Worm (Caenorhabditis elegans) whole organism, L4 larva: ENCODE measurements around the gene cpf-2.

ENCODE experiments used
- Y105C5A.15 ChIP-seq: fragments of 200-800 bp; sonication (Bioruptor generic); IDR thresholded peaks from 2 replicates; pipeline ENCODE4 v1.3.6; 2022; ENCODE audit warnings: missing genetic modification characterization, missing compliant biosample characterization
- Y5F2A.4 ChIP-seq: fragments of 200-800 bp; sonication (Bioruptor generic); optimal IDR thresholded peaks from 2 replicates; lab custom pipeline; 2018; ENCODE audit warnings: mild to moderate bottlenecking, missing genetic modification characterization, missing compliant biosample characterization
- aly-2 ChIP-seq: sonication (generic microtip); optimal IDR thresholded peaks from 2 replicates; lab custom pipeline; 2018; ENCODE audit warnings: missing biosample characterization, missing genetic modification characterization
- ces-1 ChIP-seq: fragments of 150-350 bp; sonication (generic microtip); optimal IDR thresholded peaks from 4 replicates; lab custom pipeline; 2014; ENCODE audit warnings: missing biosample characterization, missing genetic modification reagents, missing genetic modification characterization
- dmd-9 ChIP-seq: fragments of 200-800 bp; sonication (Bioruptor generic); IDR thresholded peaks from 2 replicates; pipeline ENCODE4 v1.3.6; 2022; ENCODE audit warnings: missing genetic modification reagents, missing genetic modification characterization, missing compliant biosample characterization
- dpl-1 ChIP-seq: fragments of 150-350 bp; optimal IDR thresholded peaks from 2 replicates; lab custom pipeline; 2014; ENCODE audit warnings: missing biosample characterization, missing genetic modification reagents, missing genetic modification characterization
- lin-13 ChIP-seq: fragments of 150-350 bp; optimal IDR thresholded peaks from 2 replicates; lab custom pipeline; 2014; ENCODE audit warnings: missing biosample characterization, missing genetic modification reagents, missing genetic modification characterization
- lin-39 ChIP-seq: fragments of 150-350 bp; optimal IDR thresholded peaks from 2 replicates; lab custom pipeline; 2014; ENCODE audit warnings: missing biosample characterization, missing genetic modification reagents, missing genetic modification characterization
- mdl-1 ChIP-seq, 2 experiments: fragments of 150-350 bp in 1 of 2; sonication (generic microtip) in 1 of 2; optimal IDR thresholded peaks; 2 replicates each; lab custom pipeline; 2014 to 2017; ENCODE audit warnings: missing biosample characterization in 2 of 2, missing genetic modification characterization in 2 of 2
- mep-1 ChIP-seq: fragments of 150-350 bp; sonication (generic microtip); optimal IDR thresholded peaks from 3 replicates; lab custom pipeline; 2014; ENCODE audit warnings: missing biosample characterization, missing genetic modification characterization
- nhr-11 ChIP-seq: fragments of 150-350 bp; optimal IDR thresholded peaks from 2 replicates; lab custom pipeline; 2014; ENCODE audit warnings: missing biosample characterization, missing genetic modification characterization
- php-3 ChIP-seq: fragments of 200-800 bp; sonication (Bioruptor generic); IDR thresholded peaks from 2 replicates; pipeline ENCODE4 v1.3.6; 2022; ENCODE audit warnings: missing genetic modification reagents, missing genetic modification characterization, missing compliant biosample characterization
- unc-62 ChIP-seq, 3 experiments: fragments of 150-350 bp in 1 of 3; sonication (generic microtip); optimal IDR thresholded peaks in 2 of 3; peaks in 1 of 3; 1 replicate in 1 of 3; 2 replicates in 2 of 3; lab custom pipeline; 2014 to 2017; ENCODE audit warnings: missing biosample characterization in 3 of 3, missing genetic modification characterization in 3 of 3, missing genetic modification reagents in 3 of 3, missing genotype in 1 of 3
- ztf-7 ChIP-seq: fragments of 150-350 bp; optimal IDR thresholded peaks from 2 replicates; lab custom pipeline; 2014; ENCODE audit warnings: missing biosample characterization, missing genetic modification characterization

DNA sequence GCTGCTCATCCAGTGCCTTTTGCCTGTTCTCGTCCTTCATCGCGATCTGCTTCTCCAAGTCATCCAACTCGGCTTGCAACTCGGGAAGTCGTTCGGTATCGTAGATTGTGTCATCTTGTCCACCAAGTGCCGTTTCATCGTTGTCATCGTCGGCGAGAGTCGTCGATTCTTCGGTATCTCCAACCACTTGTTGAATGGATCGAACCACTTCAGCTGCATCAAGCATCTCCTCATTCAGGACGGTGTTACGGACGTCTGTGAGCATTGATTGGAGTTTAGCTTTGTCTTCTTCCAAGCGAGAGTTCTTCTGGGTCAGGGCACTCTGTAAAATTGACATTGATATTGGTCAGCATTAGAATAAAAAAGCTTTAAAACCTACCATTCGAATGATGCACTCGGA is 36.9 kb upstream of the cpf-2 start:
- TF ChIP-seq nhr-11 (tag; lab: Kevin White, UChicago) (no peak), ces-1 (GFP tag; lab: Kevin White, UChicago) (no peak), mdl-1 (tag; optimal IDR thresholded peaks at IDR 0.05; lab: Kevin White, UChicago) (no peak), dpl-1 (no peak), lin-13 (no peak), Y105C5A.15 (GFP tag; lab: Robert Waterston, UW) (no peak), Y5F2A.4 (GFP tag; lab: Kevin White, UChicago) (no peak), unc-62 (GFP tag; optimal IDR thresholded peaks at IDR 0.05 in 1 of 2; lab: Kevin White, UChicago) (no peak), unc-62 (tag; optimal IDR thresholded peaks at IDR 0.05; lab: Kevin White, UChicago) (no peak), mep-1 (tag; lab: Kevin White, UChicago) (no peak), lin-39 (tag; lab: Kevin White, UChicago) (no peak), ztf-7 (tag; lab: Kevin White, UChicago) (no peak), php-3 (GFP tag; lab: Robert Waterston, UW) (no peak), aly-2 (tag; lab: Kevin White, UChicago) (no peak), dmd-9 (GFP tag; lab: Robert Waterston, UW) (no peak)
